Worm (Caenorhabditis elegans): Measurements from ENCODE around the gene faah-1.

Gene faah-1

DNA sequence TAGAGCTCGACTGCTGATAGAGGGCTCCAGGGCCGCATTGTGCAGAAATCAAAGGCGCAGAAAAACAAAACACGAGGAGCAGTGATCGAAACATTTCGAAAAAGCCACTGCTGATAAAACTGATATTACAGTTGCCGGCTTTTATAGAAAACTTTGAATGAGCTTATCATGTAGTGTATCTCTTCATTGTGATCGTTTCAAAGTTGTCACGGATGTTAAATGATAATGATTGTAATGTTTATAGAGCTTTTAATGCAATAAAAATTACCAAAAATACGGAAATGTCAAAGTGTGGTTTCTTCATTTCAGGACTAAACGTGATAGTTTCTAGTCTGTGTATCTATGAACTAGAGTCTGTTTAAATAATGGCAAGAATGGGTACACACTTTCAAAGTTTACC is 9.5 kb downstream of the faah-1 start, which contains the start of gene clec-52:
clec-52 (minus strand) TSS at position 101 of the 400 bp plus-strand sequence.
- TF ChIP-seq lin-32 (GFP tag; optimal IDR thresholded peaks at IDR 0.05): no peak
- TF ChIP-seq mls-2 (tag; optimal IDR thresholded peaks at IDR 0.05): no peak
- TF ChIP-seq nhr-2 (tag; optimal IDR thresholded peaks at IDR 0.05): no peak
- no peak for TF ChIP-seq sem-2 (GFP tag; optimal IDR thresholded peaks at IDR 0.05)
- no peak for TF ChIP-seq unc-62 (GFP tag; optimal IDR thresholded peaks at IDR 0.05)

DNA sequence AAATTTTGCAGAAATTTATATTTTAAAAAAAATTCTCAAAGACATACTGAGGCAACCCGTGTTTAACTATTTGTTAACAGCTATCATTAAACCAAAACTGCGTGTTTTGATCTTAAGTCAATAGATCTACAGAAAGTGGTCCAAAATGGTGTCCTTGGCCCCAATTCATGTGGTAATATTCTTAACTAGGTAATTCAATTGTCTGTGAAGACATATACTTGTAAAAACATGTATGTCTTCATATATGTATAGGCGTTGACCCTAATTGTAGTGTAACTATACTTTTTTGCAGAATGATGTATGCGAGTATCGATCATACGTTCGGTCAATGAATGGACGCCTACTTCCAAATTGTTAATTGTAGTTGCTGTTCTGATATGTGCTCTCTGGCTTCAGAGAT is 10.5 kb downstream of the faah-1 start, which contains the start of gene C07G1.15:
C07G1.15 (plus strand) TSS at position 301 of the 400 bp plus-strand sequence.
- no peak for TF ChIP-seq ztf-11 (tag; optimal IDR thresholded peaks at IDR 0.05)

- TF ChIP-seq elt-3 (tag; optimal IDR thresholded peaks at IDR 0.05) (peak; percentile 51), pha-4 (tag; optimal IDR thresholded peaks at IDR 0.05) (peak; percentile 58), ham-2 (GFP tag; optimal IDR thresholded peaks at IDR 0.05) (peak; percentile 86), nhr-237 (tag; optimal IDR thresholded peaks at IDR 0.05) (peak; percentile 29), mab-5 (tag; optimal IDR thresholded peaks at IDR 0.05) (no peak)
These were observed 11.1 kb downstream of the faah-1 start for ce11 chrIV:8170264-8170663.

DNA sequence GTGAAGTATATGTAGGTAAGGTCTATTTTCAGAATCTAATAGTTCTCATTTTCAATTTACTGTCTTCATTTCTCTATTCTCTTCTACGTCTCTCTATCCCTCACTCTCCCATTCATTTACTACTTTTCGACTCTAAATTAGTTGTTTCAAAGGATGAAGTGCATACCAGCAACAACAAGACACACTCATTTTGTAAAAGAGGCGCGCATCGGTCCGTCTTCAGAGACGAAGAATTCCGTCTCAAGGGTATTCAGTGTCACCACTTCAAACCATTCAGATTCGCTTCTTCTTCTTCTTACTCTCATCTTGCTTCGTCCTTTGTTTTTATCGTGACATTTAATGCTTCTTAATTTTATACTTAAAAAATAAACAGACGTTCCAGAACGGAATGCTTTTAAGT is 12.2 kb downstream of the faah-1 start:
- no peak for TF ChIP-seq mep-1 (tag; optimal IDR thresholded peaks at IDR 0.05)
- no peak for TF ChIP-seq zip-8 (tag; optimal IDR thresholded peaks at IDR 0.05)
- TF ChIP-seq elt-1 (tag; optimal IDR thresholded peaks at IDR 0.05; ENCODE audit: borderline replicate concordance, insufficient read depth): no peak
- no peak for TF ChIP-seq ces-1 (GFP tag; optimal IDR thresholded peaks at IDR 0.05)
- no peak for TF ChIP-seq unc-39 (tag; optimal IDR thresholded peaks at IDR 0.05)
- TF ChIP-seq lin-32 (GFP tag; optimal IDR thresholded peaks at IDR 0.05): no peak
- no peak for TF ChIP-seq mab-5 (tag; optimal IDR thresholded peaks at IDR 0.05)
- TF ChIP-seq blmp-1 (tag; optimal IDR thresholded peaks at IDR 0.05): no peak
- no peak for TF ChIP-seq ztf-11 (tag; optimal IDR thresholded peaks at IDR 0.05)
- TF ChIP-seq unc-120 (tag; optimal IDR thresholded peaks at IDR 0.05; ENCODE audit: poor library complexity, severe bottlenecking): no peak
- no peak for TF ChIP-seq mls-2 (tag; optimal IDR thresholded peaks at IDR 0.05)
- TF ChIP-seq elt-3 (tag; optimal IDR thresholded peaks at IDR 0.05): no peak
- no peak for TF ChIP-seq nhr-237 (tag; optimal IDR thresholded peaks at IDR 0.05)
- no peak for TF ChIP-seq drap-1 (GFP tag; optimal IDR thresholded peaks at IDR 0.05)
- no peak for TF ChIP-seq nhr-28 (tag; optimal IDR thresholded peaks at IDR 0.05)
- TF ChIP-seq nhr-2 (tag; optimal IDR thresholded peaks at IDR 0.05): no peak

ce11 chrIV:8173610-8174009 is 14.4 kb downstream of the faah-1 start:
- TF ChIP-seq blmp-1 (tag; optimal IDR thresholded peaks at IDR 0.05): peak; percentile 83
- TF ChIP-seq bed-3 (GFP tag; optimal IDR thresholded peaks at IDR 0.05): no peak
- no peak for TF ChIP-seq nhr-12 (tag; optimal IDR thresholded peaks at IDR 0.05)

ce11 chrIV:8174792-8175191 is 15.6 kb downstream of the faah-1 start:
- TF ChIP-seq unc-120 (tag; optimal IDR thresholded peaks at IDR 0.05; ENCODE audit: poor library complexity, severe bottlenecking): no peak
- no peak for TF ChIP-seq unc-39 (tag; optimal IDR thresholded peaks at IDR 0.05)
- TF ChIP-seq zip-8 (tag; optimal IDR thresholded peaks at IDR 0.05): no peak
- TF ChIP-seq pha-4 (tag; optimal IDR thresholded peaks at IDR 0.05): no peak
- no peak for TF ChIP-seq tbx-8 (GFP tag; optimal IDR thresholded peaks at IDR 0.05)
- no peak for TF ChIP-seq bed-3 (GFP tag; optimal IDR thresholded peaks at IDR 0.05)
- no peak for TF ChIP-seq snpc-4 (tag; optimal IDR thresholded peaks at IDR 0.05)
- no peak for TF ChIP-seq mep-1 (tag; optimal IDR thresholded peaks at IDR 0.05)
- no peak for TF ChIP-seq ceh-83 (GFP tag; optimal IDR thresholded peaks at IDR 0.05)
- no peak for TF ChIP-seq mls-2 (tag; optimal IDR thresholded peaks at IDR 0.05)
- no peak for TF ChIP-seq ceh-43 (GFP tag; optimal IDR thresholded peaks at IDR 0.05)
- no peak for TF ChIP-seq cnd-1 (tag; optimal IDR thresholded peaks at IDR 0.05)
- TF ChIP-seq nhr-2 (tag; optimal IDR thresholded peaks at IDR 0.05): no peak
- no peak for TF ChIP-seq M03D4.4 (tag; optimal IDR thresholded peaks at IDR 0.05)
- no peak for TF ChIP-seq elt-3 (tag; optimal IDR thresholded peaks at IDR 0.05)
- no peak for TF ChIP-seq blmp-1 (tag; optimal IDR thresholded peaks at IDR 0.05)
- TF ChIP-seq sptf-1 (tag; optimal IDR thresholded peaks at IDR 0.05): no peak

Data from whole organism, mixed stage, embryonic.